Fruit fly (Drosophila melanogaster) S2 (cell line): ENCODE results near the gene CG33723.

Source experiments
- CG8478 ChIP-seq: fragments of >200 bp; optimal IDR thresholded peaks from 2 replicates; lab custom pipeline; 2018
- CTCF ChIP-seq, 2 experiments: fragments of >200 bp; optimal IDR thresholded peaks; 2 replicates each; lab custom pipeline; 2018

DNA sequence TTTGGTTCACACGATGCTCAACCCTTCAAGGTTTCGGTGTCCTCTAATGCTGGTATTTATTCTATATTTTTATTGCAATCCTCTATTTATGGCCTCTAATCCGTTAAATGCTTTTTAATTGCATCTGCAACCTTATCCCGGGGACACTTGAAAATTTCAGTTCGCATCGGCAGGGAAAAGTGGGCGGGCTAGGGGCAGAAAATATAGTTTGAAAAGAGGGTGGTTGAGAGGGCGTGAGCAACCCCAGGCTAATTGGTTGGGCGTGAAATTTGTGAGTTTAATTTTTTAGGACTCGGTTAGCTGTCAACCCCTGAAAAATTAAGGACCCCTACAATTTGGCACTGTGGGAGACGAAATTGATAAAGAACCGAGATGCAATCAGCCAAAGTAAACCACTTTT, 5.2 kb upstream of the CG33723 start:
- TF ChIP-seq CG8478: no peak
- no peak for TF ChIP-seq CTCF (optimal IDR thresholded peaks at IDR 0.05; lab: Kevin White, UChicago)
